Fruit fly (Drosophila melanogaster) whole organism, embryonic: ENCODE data around the gene CG46304.

Experiments
- Bteb2 ChIP-seq: fragments of 200-800 bp; sonication (Bioruptor generic); optimal IDR thresholded peaks from 2 replicates; lab custom pipeline; 2016; ENCODE audit warnings: missing biosample characterization, missing genetic modification characterization
- CG10431 ChIP-seq: fragments of 200-800 bp; sonication (Bioruptor generic); optimal IDR thresholded peaks from 3 replicates; lab custom pipeline; 2018; ENCODE audit warnings: missing biosample characterization, mild to moderate bottlenecking, missing genetic modification characterization
- CG11398 ChIP-seq: fragments of 200-800 bp; sonication (Bioruptor generic); optimal IDR thresholded peaks from 2 replicates; lab custom pipeline; 2016; ENCODE audit warnings: missing biosample characterization, missing genetic modification characterization
- CG11695 ChIP-seq: fragments of 200-800 bp; sonication (Bioruptor generic); IDR thresholded peaks from 3 replicates; pipeline ENCODE4 v1.3.6; 2022; ENCODE audit warnings: missing biosample characterization, missing genetic modification characterization
- CG11723 ChIP-seq: fragments of 200-800 bp; sonication (Bioruptor generic); optimal IDR thresholded peaks from 2 replicates; lab custom pipeline; 2017; ENCODE audit warnings: missing biosample characterization, mild to moderate bottlenecking, missing genetic modification characterization
- CG14965 ChIP-seq: fragments of 200-800 bp; sonication (Bioruptor generic); optimal IDR thresholded peaks from 2 replicates; lab custom pipeline; 2016; ENCODE audit warnings: missing biosample characterization, missing genetic modification characterization, borderline replicate concordance
- CG15479 ChIP-seq: fragments of 200-800 bp; sonication (Bioruptor generic); optimal IDR thresholded peaks from 3 replicates; lab custom pipeline; 2019; ENCODE audit warnings: missing biosample characterization, mild to moderate bottlenecking, missing genetic modification characterization, moderate library complexity
- CG16779 ChIP-seq: fragments of 200-800 bp; sonication (Bioruptor generic); IDR thresholded peaks from 2 replicates; pipeline ENCODE4 v1.3.6; 2022; ENCODE audit warnings: missing biosample characterization, missing genetic modification characterization
- CG17359 ChIP-seq: fragments of 200-800 bp; sonication (Bioruptor generic); optimal IDR thresholded peaks from 3 replicates; lab custom pipeline; 2018; ENCODE audit warnings: missing biosample characterization, mild to moderate bottlenecking, missing genetic modification characterization, moderate library complexity
- CG18619 ChIP-seq: fragments of 200-800 bp; sonication (Bioruptor generic); optimal IDR thresholded peaks from 3 replicates; lab custom pipeline; 2017; ENCODE audit warnings: missing biosample characterization, mild to moderate bottlenecking, missing genetic modification characterization
- CG2116 ChIP-seq: fragments of 200-800 bp; sonication (Bioruptor generic); optimal IDR thresholded peaks from 3 replicates; lab custom pipeline; 2018; ENCODE audit warnings: missing biosample characterization, mild to moderate bottlenecking, missing genetic modification characterization
- CG30403 ChIP-seq: fragments of 200-800 bp; sonication (Bioruptor generic); optimal IDR thresholded peaks from 3 replicates; lab custom pipeline; 2016; ENCODE audit warnings: missing biosample characterization, missing genetic modification characterization
- CG33213 ChIP-seq: fragments of 200-800 bp; sonication (Bioruptor generic); optimal IDR thresholded peaks from 3 replicates; lab custom pipeline; 2016; ENCODE audit warnings: missing biosample characterization, missing genetic modification characterization
- CG4617 ChIP-seq: fragments of 200-800 bp; sonication (Bioruptor generic); optimal IDR thresholded peaks from 3 replicates; lab custom pipeline; 2016; ENCODE audit warnings: missing biosample characterization, missing genetic modification characterization, borderline replicate concordance
- CG5245 ChIP-seq: fragments of 200-800 bp; sonication (Bioruptor generic); optimal IDR thresholded peaks from 3 replicates; lab custom pipeline; 2016; ENCODE audit warnings: missing biosample characterization, missing genetic modification characterization
- CG7357 ChIP-seq: fragments of 200-800 bp; sonication (Bioruptor generic); IDR thresholded peaks from 3 replicates; pipeline ENCODE4 v1.3.6; 2022; ENCODE audit warnings: missing biosample characterization, missing genetic modification characterization
- CG8388 ChIP-seq: fragments of 200-800 bp; sonication (Bioruptor generic); optimal IDR thresholded peaks from 2 replicates; lab custom pipeline; 2019; ENCODE audit warnings: missing biosample characterization, mild to moderate bottlenecking, missing genetic modification characterization, moderate library complexity
- CG9609 ChIP-seq: fragments of 200-800 bp; sonication (Bioruptor generic); optimal IDR thresholded peaks from 3 replicates; lab custom pipeline; 2016; ENCODE audit warnings: missing biosample characterization, missing genetic modification characterization
- Dbx ChIP-seq: fragments of 200-800 bp; sonication (Bioruptor generic); IDR thresholded peaks from 3 replicates; pipeline ENCODE4 v1.3.6; 2022; ENCODE audit warnings: missing biosample characterization, missing genetic modification characterization
- E2f2 ChIP-seq: fragments of 200-800 bp; sonication (Bioruptor generic); IDR thresholded peaks from 2 replicates; pipeline ENCODE4 v1.3.6; 2022; ENCODE audit warnings: missing biosample characterization, missing genetic modification characterization
- Ets97D ChIP-seq: fragments of 200-800 bp; sonication (Bioruptor generic); optimal IDR thresholded peaks from 3 replicates; lab custom pipeline; 2016; ENCODE audit warnings: missing biosample characterization, missing genetic modification characterization
- HLHmδ ChIP-seq: fragments of 200-800 bp; sonication (Bioruptor generic); optimal IDR thresholded peaks from 2 replicates; lab custom pipeline; 2018; ENCODE audit warnings: missing biosample characterization, mild to moderate bottlenecking, missing genetic modification characterization, moderate library complexity
- Myb ChIP-seq: fragments of 200-800 bp; sonication (Bioruptor generic); optimal IDR thresholded peaks from 2 replicates; lab custom pipeline; 2016; ENCODE audit warnings: missing biosample characterization, missing genetic modification characterization
- NFAT ChIP-seq: fragments of 200-800 bp; sonication (Bioruptor generic); IDR thresholded peaks from 2 replicates; pipeline ENCODE4 v1.3.6; 2022; ENCODE audit warnings: missing biosample characterization, missing genetic modification characterization
- Oaz ChIP-seq: fragments of 200-800 bp; sonication (Bioruptor generic); IDR thresholded peaks from 2 replicates; pipeline ENCODE4 v1.3.6; 2022; ENCODE audit warnings: missing biosample characterization, missing genetic modification characterization
- Rfx ChIP-seq: fragments of 200-800 bp; sonication (Bioruptor generic); IDR thresholded peaks from 2 replicates; pipeline ENCODE4 v1.3.6; 2022; ENCODE audit warnings: missing biosample characterization, missing genetic modification characterization
- Side ChIP-seq: fragments of 200-800 bp; sonication (Bioruptor generic); optimal IDR thresholded peaks from 2 replicates; lab custom pipeline; 2016; ENCODE audit warnings: missing biosample characterization, missing genetic modification characterization
- Stat92E ChIP-seq, 3 experiments: fragments of >200 bp in 2 of 3; fragments of 200-800 bp in 1 of 3; sonication (Bioruptor generic) in 1 of 3; optimal IDR thresholded peaks; 2 replicates each; lab custom pipeline; 2017 to 2019; ENCODE audit warnings: missing biosample characterization in 3 of 3, missing genetic modification characterization in 3 of 3, mild to moderate bottlenecking in 1 of 3, moderate library complexity in 1 of 3
- Xbp1 ChIP-seq: fragments of 200-800 bp; sonication (Bioruptor generic); optimal IDR thresholded peaks from 3 replicates; lab custom pipeline; 2016; ENCODE audit warnings: missing biosample characterization, mild to moderate bottlenecking, missing genetic modification characterization
- YL-1 ChIP-seq: fragments of 200-800 bp; sonication (Bioruptor generic); optimal IDR thresholded peaks from 3 replicates; lab custom pipeline; 2017; ENCODE audit warnings: missing biosample characterization, mild to moderate bottlenecking, missing genetic modification characterization
- amos ChIP-seq: fragments of 200-800 bp; sonication (Bioruptor generic); IDR thresholded peaks from 2 replicates; pipeline ENCODE4 v1.3.6; 2022; ENCODE audit warnings: missing biosample characterization, missing genetic modification characterization; ENCODE audit not compliant: partially characterized antibody
- ap ChIP-seq: fragments of 200-800 bp; sonication (Bioruptor generic); IDR thresholded peaks from 2 replicates; pipeline ENCODE4 v1.3.6; 2022; ENCODE audit warnings: missing biosample characterization, missing genetic modification characterization
- ci ChIP-seq: fragments of 200-800 bp; sonication (Bioruptor generic); IDR thresholded peaks from 3 replicates; pipeline ENCODE4 v1.3.6; 2022; ENCODE audit warnings: missing biosample characterization, missing genetic modification characterization
- exex ChIP-seq: fragments of 200-800 bp; sonication (Bioruptor generic); optimal IDR thresholded peaks from 4 replicates; lab custom pipeline; 2018; ENCODE audit warnings: missing biosample characterization, mild to moderate bottlenecking, missing genetic modification characterization, moderate library complexity
- fd102C ChIP-seq: fragments of 200-800 bp; sonication (Bioruptor generic); optimal IDR thresholded peaks from 2 replicates; lab custom pipeline; 2018; ENCODE audit warnings: missing biosample characterization, mild to moderate bottlenecking, missing genetic modification characterization, moderate library complexity
- gce ChIP-seq: fragments of 200-800 bp; sonication (Bioruptor generic); IDR thresholded peaks from 3 replicates; pipeline ENCODE4 v1.3.6; 2022; ENCODE audit warnings: missing biosample characterization, missing genetic modification characterization
- hbn ChIP-seq: fragments of 200-800 bp; sonication (Bioruptor generic); IDR thresholded peaks from 2 replicates; pipeline ENCODE4 v1.3.6; 2022; ENCODE audit warnings: missing biosample characterization, missing genetic modification characterization; ENCODE audit not compliant: partially characterized antibody
- ind ChIP-seq: fragments of 200-800 bp; sonication (Bioruptor generic); optimal IDR thresholded peaks from 3 replicates; lab custom pipeline; 2016; ENCODE audit warnings: missing biosample characterization, missing genetic modification characterization
- onecut ChIP-seq: fragments of 200-800 bp; sonication (Bioruptor generic); IDR thresholded peaks from 2 replicates; pipeline ENCODE4 v1.3.6; 2022; ENCODE audit warnings: missing biosample characterization, missing genetic modification characterization
- pho ChIP-seq: fragments of 200-800 bp; sonication (Bioruptor generic); optimal IDR thresholded peaks from 2 replicates; lab custom pipeline; 2016; ENCODE audit warnings: missing biosample characterization, missing genetic modification characterization
- pita ChIP-seq: fragments of 200-800 bp; sonication (Bioruptor generic); optimal IDR thresholded peaks from 2 replicates; lab custom pipeline; 2017; ENCODE audit warnings: missing biosample characterization, mild to moderate bottlenecking, missing genetic modification characterization
- salm ChIP-seq: fragments of 200-800 bp; sonication (Bioruptor generic); optimal IDR thresholded peaks from 2 replicates; lab custom pipeline; 2018; ENCODE audit warnings: missing biosample characterization, mild to moderate bottlenecking, missing genetic modification characterization
- sens ChIP-seq: fragments of 200-800 bp; sonication (Bioruptor generic); peaks from one replicate; lab custom pipeline; 2016; ENCODE audit warnings: missing biosample characterization, missing genetic modification characterization
- shn ChIP-seq: fragments of 200-800 bp; sonication (Bioruptor generic); optimal IDR thresholded peaks from 3 replicates; lab custom pipeline; 2016; ENCODE audit warnings: missing biosample characterization, missing genetic modification characterization
- sisA ChIP-seq: fragments of 200-800 bp; sonication (Bioruptor generic); IDR thresholded peaks from 2 replicates; pipeline ENCODE4 v1.3.6; 2022; ENCODE audit warnings: missing biosample characterization, missing genetic modification characterization
- ssp ChIP-seq: fragments of 200-800 bp; sonication (Bioruptor generic); IDR thresholded peaks from 2 replicates; pipeline ENCODE4 v1.3.6; 2022; ENCODE audit warnings: missing biosample characterization, missing genetic modification characterization
- tll ChIP-seq, 2 experiments: fragments of 200-800 bp in 1 of 2; fragments of >200 bp in 1 of 2; sonication (Bioruptor generic) in 1 of 2; optimal IDR thresholded peaks; 2 replicates each; lab custom pipeline; 2017 to 2019; ENCODE audit warnings: missing biosample characterization in 2 of 2, missing genetic modification characterization in 2 of 2, mild to moderate bottlenecking in 1 of 2, moderate library complexity in 1 of 2
- tup ChIP-seq: fragments of 200-800 bp; sonication (Bioruptor generic); optimal IDR thresholded peaks from 2 replicates; lab custom pipeline; 2016; ENCODE audit warnings: missing biosample characterization, mild to moderate bottlenecking, missing genetic modification characterization, moderate library complexity
- wor ChIP-seq: fragments of 200-800 bp; sonication (Bioruptor generic); IDR thresholded peaks from 2 replicates; pipeline ENCODE4 v1.3.6; 2022; ENCODE audit warnings: missing biosample characterization, missing genetic modification characterization
- z ChIP-seq: fragments of 200-800 bp; sonication (Bioruptor generic); IDR thresholded peaks from 3 replicates; pipeline ENCODE4 v1.3.6; 2022; ENCODE audit warnings: missing biosample characterization, missing genetic modification characterization

Gene CG46304

dm6 chr2L:18965367-18966213 is 19.5 kb downstream of the CG46304 start (continued):
- TF ChIP-seq ci (GFP tag; lab: Robert Waterston, UW) (0 out of 3 replicates have a peak, but pooled peaks have one; percentile 36), CG11695 (peak; percentile 60; the same call in 2 of the 3 replicates), Stat92E (GFP tag; optimal IDR thresholded peaks at IDR 0.05; lab: Kevin White, UChicago) (no peak), CG15479 (GFP tag; lab: Kevin White, UChicago) (no peak), CG2116 (no peak), CG30403 (GFP tag; lab: Kevin White, UChicago) (no peak), Myb (GFP tag; lab: Kevin White, UChicago) (no peak), sens (peak; percentile 49), Oaz (GFP tag; lab: Robert Waterston, UW) (no peak), gce (GFP tag; lab: Robert Waterston, UW) (no peak), hbn (GFP tag; lab: Robert Waterston, UW) (no peak), CG9609 (GFP tag; lab: Kevin White, UChicago) (no peak), Xbp1 (GFP tag; lab: Kevin White, UChicago) (no peak), CG7357 (GFP tag; lab: Robert Waterston, UW) (no peak), ind (GFP tag; lab: Kevin White, UChicago) (no peak), amos (GFP tag; lab: Robert Waterston, UW) (no peak), CG8388 (GFP tag; lab: Kevin White, UChicago) (no peak), Bteb2 (no peak), ap (GFP tag; lab: Robert Waterston, UW) (no peak), E2f2 (no peak), z (no peak), NFAT (no peak), Dbx (0 out of 3 replicates have a peak, but pooled peaks have one; percentile 37), CG5245 (no peak), CG17359 (tag; lab: Kevin White, UChicago) (no peak), CG11723 (GFP tag; lab: Kevin White, UChicago) (no peak), CG33213 (GFP tag; lab: Kevin White, UChicago) (no peak), salm (tag; lab: Kevin White, UChicago) (no peak), Rfx (GFP tag; lab: Robert Waterston, UW) (peak; percentile 59), Ets97D (GFP tag; lab: Kevin White, UChicago) (no peak), YL-1 (GFP tag; lab: Kevin White, UChicago) (no peak), CG4617 (GFP tag; lab: Kevin White, UChicago) (no peak), CG16779 (GFP tag; lab: Robert Waterston, UW) (peak; percentile 40; the same call in 1 of the 2 replicates), ssp (no peak), shn (GFP tag; lab: Kevin White, UChicago) (no peak), HLHmδ (GFP tag; lab: Kevin White, UChicago) (no peak), CG10431 (GFP tag; lab: Kevin White, UChicago) (no peak), pita (no peak), onecut (GFP tag; lab: Robert Waterston, UW) (no peak), CG14965 (GFP tag; lab: Kevin White, UChicago) (no peak), tup (no peak), tll (GFP tag; optimal IDR thresholded peaks at IDR 0.05; lab: Kevin White, UChicago) (no peak), Side (no peak), fd102C (GFP tag; lab: Kevin White, UChicago) (no peak), sisA (GFP tag; lab: Robert Waterston, UW) (peak; percentile 24; the same call in 1 of the 2 replicates), CG11398 (no peak), CG18619 (GFP tag; lab: Kevin White, UChicago) (no peak), exex (no peak), pho (GFP tag; lab: Kevin White, UChicago) (no peak), wor (GFP tag; lab: Robert Waterston, UW) (no peak)
